Fruit fly (Drosophila melanogaster) whole organism, embryonic: ENCODE results near the gene CG6168.

ENCODE experiments used
- Asciz ChIP-seq: fragments of 200-800 bp; sonication (Bioruptor generic); optimal IDR thresholded peaks from 2 replicates; lab custom pipeline; 2017; ENCODE audit warnings: missing biosample characterization, mild to moderate bottlenecking, missing genetic modification characterization, missing genetic modification reagents
- B-H1 ChIP-seq: fragments of 200-800 bp; sonication (Bioruptor generic); IDR thresholded peaks from 3 replicates; pipeline ENCODE4 v1.3.6; 2022; ENCODE audit warnings: missing biosample characterization, missing genetic modification characterization
- Bteb2 ChIP-seq: fragments of 200-800 bp; sonication (Bioruptor generic); optimal IDR thresholded peaks from 2 replicates; lab custom pipeline; 2016; ENCODE audit warnings: missing biosample characterization, missing genetic modification characterization
- CG10267 ChIP-seq: fragments of 200-800 bp; sonication (Bioruptor generic); optimal IDR thresholded peaks from 2 replicates; lab custom pipeline; 2018; ENCODE audit warnings: missing biosample characterization, mild to moderate bottlenecking, missing genetic modification characterization, moderate library complexity
- CG11504 ChIP-seq: fragments of 200-800 bp; sonication (Bioruptor generic); optimal IDR thresholded peaks from 3 replicates; lab custom pipeline; 2019; ENCODE audit warnings: missing biosample characterization, mild to moderate bottlenecking, missing genetic modification characterization, moderate library complexity
- CG1603 ChIP-seq: fragments of 200-800 bp; sonication (Bioruptor generic); optimal IDR thresholded peaks from 2 replicates; lab custom pipeline; 2019; ENCODE audit warnings: missing biosample characterization, mild to moderate bottlenecking, missing genetic modification characterization, moderate library complexity
- CG4424 ChIP-seq: fragments of 200-800 bp; sonication (Bioruptor generic); optimal IDR thresholded peaks from 3 replicates; lab custom pipeline; 2016; ENCODE audit warnings: missing biosample characterization, missing genetic modification characterization
- CG6175 ChIP-seq: fragments of 200-800 bp; sonication (Bioruptor generic); IDR thresholded peaks from 3 replicates; pipeline ENCODE4 v1.3.6; 2022; ENCODE audit warnings: missing biosample characterization, missing genetic modification characterization
- CG6683 ChIP-seq: fragments of 200-800 bp; sonication (Bioruptor generic); optimal IDR thresholded peaks from 2 replicates; lab custom pipeline; 2017; ENCODE audit warnings: missing biosample characterization, mild to moderate bottlenecking, missing genetic modification characterization, missing genetic modification reagents
- CG6689 ChIP-seq: fragments of 200-800 bp; sonication (Bioruptor generic); IDR thresholded peaks from 2 replicates; pipeline ENCODE4 v1.3.6; 2022; ENCODE audit warnings: missing biosample characterization, missing genetic modification characterization
- CG6813 ChIP-seq: fragments of 200-800 bp; sonication (Bioruptor generic); optimal IDR thresholded peaks from 2 replicates; lab custom pipeline; 2017; ENCODE audit warnings: missing biosample characterization, missing genetic modification characterization, mild to moderate bottlenecking, moderate library complexity, missing genetic modification reagents
- CG7745 ChIP-seq: fragments of 200-800 bp; sonication (Bioruptor generic); optimal IDR thresholded peaks from 2 replicates; lab custom pipeline; 2018; ENCODE audit warnings: missing biosample characterization, mild to moderate bottlenecking, missing genetic modification characterization, moderate library complexity
- CG8290 ChIP-seq, 3 experiments: fragments of 200-800 bp; sonication (Bioruptor generic); optimal IDR thresholded peaks; 2 replicates each; lab custom pipeline; 2016 to 2019; ENCODE audit warnings: missing biosample characterization in 3 of 3, missing genetic modification characterization in 3 of 3, mild to moderate bottlenecking in 2 of 3, moderate library complexity in 1 of 3
- CG8765 ChIP-seq: fragments of 200-800 bp; sonication (Bioruptor generic); IDR thresholded peaks from 2 replicates; pipeline ENCODE4 v1.3.6; 2022; ENCODE audit warnings: missing biosample characterization, missing genetic modification characterization
- CG9437 ChIP-seq: fragments of 200-800 bp; sonication (Bioruptor generic); optimal IDR thresholded peaks from 2 replicates; lab custom pipeline; 2018; ENCODE audit warnings: missing biosample characterization, mild to moderate bottlenecking, missing genetic modification characterization
- CG9797 ChIP-seq: fragments of 200-800 bp; sonication (Bioruptor generic); optimal IDR thresholded peaks from 3 replicates; lab custom pipeline; 2018; ENCODE audit warnings: missing biosample characterization, mild to moderate bottlenecking, missing genetic modification characterization
- Camta ChIP-seq: fragments of 200-800 bp; sonication (Bioruptor generic); optimal IDR thresholded peaks from 2 replicates; lab custom pipeline; 2016; ENCODE audit warnings: missing biosample characterization, missing genetic modification characterization
- Dip3 ChIP-seq: fragments of 200-800 bp; sonication (Bioruptor generic); optimal IDR thresholded peaks from 3 replicates; lab custom pipeline; 2016; ENCODE audit warnings: missing biosample characterization, missing genetic modification characterization
- Dll ChIP-seq: fragments of 200-800 bp; sonication (Bioruptor generic); IDR thresholded peaks from 4 replicates; pipeline ENCODE4 v1.3.6; 2022; ENCODE audit warnings: missing biosample characterization, missing genetic modification characterization; ENCODE audit not compliant: partially characterized antibody
- Dp ChIP-seq: fragments of 200-800 bp; sonication (Bioruptor generic); optimal IDR thresholded peaks from 2 replicates; lab custom pipeline; 2018; ENCODE audit warnings: missing biosample characterization, mild to moderate bottlenecking, missing genetic modification characterization, moderate library complexity
- Fer3 ChIP-seq: fragments of 200-800 bp; sonication (Bioruptor generic); optimal IDR thresholded peaks from 2 replicates; lab custom pipeline; 2018; ENCODE audit warnings: missing biosample characterization, mild to moderate bottlenecking, missing genetic modification characterization, moderate library complexity
- Hr39 ChIP-seq: fragments of >200 bp; optimal IDR thresholded peaks from 2 replicates; lab custom pipeline; 2017
- Hr51 ChIP-seq, 2 experiments: fragments of 200-800 bp; sonication (Bioruptor generic); optimal IDR thresholded peaks; 2 replicates in 1 of 2; 3 replicates in 1 of 2; lab custom pipeline; 2016 to 2018; ENCODE audit warnings: missing biosample characterization in 2 of 2, missing genetic modification characterization in 2 of 2, mild to moderate bottlenecking in 1 of 2, moderate library complexity in 1 of 2
- Meics ChIP-seq: fragments of 200-800 bp; sonication (Bioruptor generic); optimal IDR thresholded peaks from 2 replicates; lab custom pipeline; 2017; ENCODE audit warnings: missing biosample characterization, mild to moderate bottlenecking, missing genetic modification characterization
- Nf-YB ChIP-seq: fragments of 200-800 bp; sonication (Bioruptor generic); optimal IDR thresholded peaks from 3 replicates; lab custom pipeline; 2019; ENCODE audit warnings: missing biosample characterization, mild to moderate bottlenecking, missing genetic modification characterization, moderate library complexity
- Oli ChIP-seq: fragments of 200-800 bp; sonication (Bioruptor generic); optimal IDR thresholded peaks from 2 replicates; lab custom pipeline; 2018; ENCODE audit warnings: missing biosample characterization, mild to moderate bottlenecking, missing genetic modification characterization, moderate library complexity
- PHDP ChIP-seq: fragments of 200-800 bp; sonication (Bioruptor generic); optimal IDR thresholded peaks from 3 replicates; lab custom pipeline; 2018; ENCODE audit warnings: missing biosample characterization, mild to moderate bottlenecking, missing genetic modification characterization, moderate library complexity
- Sin3A ChIP-seq: fragments of >200 bp; optimal IDR thresholded peaks from 2 replicates; lab custom pipeline; 2018
- Usf ChIP-seq: fragments of 200-800 bp; sonication (Bioruptor generic); optimal IDR thresholded peaks from 2 replicates; lab custom pipeline; 2017; ENCODE audit warnings: missing genotype, missing biosample characterization, missing genetic modification characterization
- al ChIP-seq: fragments of 200-800 bp; sonication (Bioruptor generic); IDR thresholded peaks from 2 replicates; pipeline ENCODE4 v1.3.6; 2022; ENCODE audit warnings: missing biosample characterization, missing genetic modification characterization
- ase ChIP-seq: fragments of 200-800 bp; sonication (Bioruptor generic); IDR thresholded peaks from 3 replicates; pipeline ENCODE4 v1.3.6; 2022; ENCODE audit warnings: missing biosample characterization, missing genetic modification characterization
- da ChIP-seq: fragments of 200-800 bp; sonication (Bioruptor generic); optimal IDR thresholded peaks from 2 replicates; lab custom pipeline; 2016; ENCODE audit warnings: missing biosample characterization, missing genetic modification characterization
- danr ChIP-seq: fragments of 200-800 bp; sonication (Bioruptor generic); IDR thresholded peaks from 2 replicates; pipeline ENCODE4 v1.3.6; 2022; ENCODE audit warnings: missing biosample characterization, missing genetic modification characterization
- dm ChIP-seq: fragments of 200-800 bp; sonication (Bioruptor generic); optimal IDR thresholded peaks from 3 replicates; lab custom pipeline; 2016; ENCODE audit warnings: missing biosample characterization, missing genetic modification characterization
- dmrt99B ChIP-seq: fragments of 200-800 bp; sonication (Bioruptor generic); optimal IDR thresholded peaks from 2 replicates; lab custom pipeline; 2018; ENCODE audit warnings: missing biosample characterization, mild to moderate bottlenecking, missing genetic modification characterization, moderate library complexity
- fd96Cb ChIP-seq: fragments of 200-800 bp; sonication (Bioruptor generic); optimal IDR thresholded peaks from 2 replicates; lab custom pipeline; 2018; ENCODE audit warnings: missing biosample characterization, mild to moderate bottlenecking, missing genetic modification characterization, moderate library complexity
- fru ChIP-seq: fragments of >200 bp; optimal IDR thresholded peaks from 2 replicates; lab custom pipeline; 2017
- gem ChIP-seq: fragments of 200-800 bp; sonication (Bioruptor generic); optimal IDR thresholded peaks from 2 replicates; lab custom pipeline; 2019; ENCODE audit warnings: missing biosample characterization, mild to moderate bottlenecking, missing genetic modification characterization, moderate library complexity
- gt ChIP-seq: fragments of 200-800 bp; sonication (Bioruptor generic); IDR thresholded peaks from 2 replicates; pipeline ENCODE4 v1.3.6; 2022; ENCODE audit warnings: missing biosample characterization, missing genetic modification characterization
- kay ChIP-seq: fragments of 200-800 bp; sonication (Bioruptor generic); optimal IDR thresholded peaks from 2 replicates; lab custom pipeline; 2016; ENCODE audit warnings: missing biosample characterization, missing genetic modification characterization
- luna ChIP-seq: fragments of 200-800 bp; sonication (Bioruptor generic); optimal IDR thresholded peaks from 2 replicates; lab custom pipeline; 2016; ENCODE audit warnings: missing biosample characterization, missing genetic modification characterization
- mld ChIP-seq: fragments of 200-800 bp; sonication (Bioruptor generic); IDR thresholded peaks from 3 replicates; pipeline ENCODE4 v1.3.6; 2022; ENCODE audit warnings: missing biosample characterization, missing genetic modification characterization; ENCODE audit not compliant: partially characterized antibody
- nerfin-2 ChIP-seq: fragments of 200-800 bp; sonication (Bioruptor generic); IDR thresholded peaks from 2 replicates; pipeline ENCODE4 v1.3.6; 2022; ENCODE audit warnings: missing biosample characterization, missing genetic modification characterization; ENCODE audit not compliant: partially characterized antibody
- org-1 ChIP-seq: fragments of 200-800 bp; sonication (Bioruptor generic); optimal IDR thresholded peaks from 2 replicates; lab custom pipeline; 2017; ENCODE audit warnings: missing biosample characterization, missing genetic modification characterization
- pita ChIP-seq: fragments of 200-800 bp; sonication (Bioruptor generic); optimal IDR thresholded peaks from 2 replicates; lab custom pipeline; 2017; ENCODE audit warnings: missing biosample characterization, mild to moderate bottlenecking, missing genetic modification characterization
- pnt ChIP-seq: fragments of 200-800 bp; sonication (Bioruptor generic); optimal IDR thresholded peaks from 3 replicates; lab custom pipeline; 2016; ENCODE audit warnings: missing biosample characterization, missing genetic modification characterization
- pzg ChIP-seq: fragments of 200-800 bp; sonication (Bioruptor generic); optimal IDR thresholded peaks from 3 replicates; lab custom pipeline; 2018; ENCODE audit warnings: missing biosample characterization, mild to moderate bottlenecking, missing genetic modification characterization, moderate library complexity
- seq ChIP-seq: fragments of 200-800 bp; sonication (Bioruptor generic); IDR thresholded peaks from 2 replicates; pipeline ENCODE4 v1.3.6; 2022; ENCODE audit warnings: missing biosample characterization, missing genetic modification characterization
- sr ChIP-seq: fragments of 200-800 bp; sonication (Bioruptor generic); IDR thresholded peaks from 3 replicates; pipeline ENCODE4 v1.3.6; 2022; ENCODE audit warnings: missing biosample characterization, missing genetic modification characterization
- vnd ChIP-seq: fragments of 200-800 bp; sonication (Bioruptor generic); IDR thresholded peaks from 3 replicates; pipeline ENCODE4 v1.3.6; 2022; ENCODE audit warnings: missing biosample characterization, missing genetic modification characterization; ENCODE audit not compliant: partially characterized antibody
- z ChIP-seq: fragments of 200-800 bp; sonication (Bioruptor generic); IDR thresholded peaks from 3 replicates; pipeline ENCODE4 v1.3.6; 2022; ENCODE audit warnings: missing biosample characterization, missing genetic modification characterization

Gene CG6168

DNA sequence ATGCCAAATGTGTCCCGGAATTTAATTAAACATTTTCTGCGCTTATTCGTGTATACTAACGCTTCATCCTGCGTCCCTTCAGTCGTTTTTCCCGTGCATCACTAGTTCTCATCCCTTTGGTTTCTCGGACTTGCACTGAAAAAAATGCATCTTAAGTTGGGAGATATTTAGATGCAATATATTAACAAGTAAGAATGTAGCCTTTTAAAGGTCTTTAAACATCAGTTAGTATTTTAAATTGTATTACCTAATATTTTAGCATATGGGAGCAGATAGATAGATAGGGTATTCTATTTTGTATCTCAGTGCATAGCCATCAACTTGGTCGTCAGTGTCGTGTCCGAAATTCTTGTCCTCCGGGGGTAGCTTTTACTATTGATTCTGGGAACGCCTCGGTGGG is 12.5 kb upstream of the CG6168 start (continued):
- TF ChIP-seq gem (tag; lab: Kevin White, UChicago) = peak; percentile 76
- peak; percentile 52 for TF ChIP-seq Oli (tag; lab: Kevin White, UChicago)
- TF ChIP-seq CG6683 (GFP tag; lab: Kevin White, UChicago) = no peak
- peak; percentile 42 for TF ChIP-seq dmrt99B (tag; lab: Kevin White, UChicago)
- peak; percentile 11 for TF ChIP-seq pnt (GFP tag; lab: Kevin White, UChicago)
- TF ChIP-seq CG8290 (GFP tag; optimal IDR thresholded peaks at IDR 0.05; lab: Kevin White, UChicago) = no peak
- TF ChIP-seq CG8290 (tag; optimal IDR thresholded peaks at IDR 0.05; lab: Kevin White, UChicago) = peak in 1 of 2 experiments; percentile 15
- no peak for TF ChIP-seq Dll (GFP tag; lab: Robert Waterston, UW)
- no peak for TF ChIP-seq mld
- no peak for TF ChIP-seq gt (GFP tag; lab: Robert Waterston, UW)
- TF ChIP-seq Camta (GFP tag; lab: Kevin White, UChicago) = peak; percentile 37
- no peak for TF ChIP-seq danr
- no peak for TF ChIP-seq CG6813 (GFP tag; lab: Kevin White, UChicago)
- TF ChIP-seq Usf = no peak
- TF ChIP-seq CG11504 (tag; lab: Kevin White, UChicago) = peak; percentile 71
- TF ChIP-seq PHDP (tag; lab: Kevin White, UChicago) = peak; percentile 53
- TF ChIP-seq Dip3 (GFP tag; lab: Kevin White, UChicago) = no peak
- TF ChIP-seq CG6689 = peak; percentile 54
- no peak for TF ChIP-seq Dp (GFP tag; lab: Kevin White, UChicago)
- no peak for TF ChIP-seq kay (GFP tag; lab: Kevin White, UChicago)
- TF ChIP-seq Asciz (GFP tag; lab: Kevin White, UChicago) = peak; percentile 53
- TF ChIP-seq seq (GFP tag; lab: Robert Waterston, UW) = no peak
- TF ChIP-seq luna = no peak
- peak; percentile 62 for TF ChIP-seq CG10267 (tag; lab: Kevin White, UChicago)
- TF ChIP-seq pzg (GFP tag; lab: Kevin White, UChicago) = no peak
- no peak for TF ChIP-seq Sin3A (lab: Kevin White, UChicago)
- TF ChIP-seq Meics = no peak
- no peak for TF ChIP-seq CG7745 (tag; lab: Kevin White, UChicago)
- peak; percentile 20 for TF ChIP-seq CG9437
- no peak for TF ChIP-seq da (GFP tag; lab: Kevin White, UChicago)
- no peak for TF ChIP-seq CG6175
- 0 out of 3 replicates have a peak, but pooled peaks have one; percentile 21 for TF ChIP-seq ase (GFP tag; lab: Robert Waterston, UW)
- peak; percentile 5 for TF ChIP-seq Nf-YB (GFP tag; lab: Kevin White, UChicago)
- TF ChIP-seq CG9797 = no peak
- no peak for TF ChIP-seq sr (GFP tag; lab: Robert Waterston, UW)
- peak; percentile 21 for TF ChIP-seq org-1 (GFP tag; lab: Kevin White, UChicago)
- TF ChIP-seq pita (GFP tag; lab: Kevin White, UChicago) = no peak
- TF ChIP-seq Hr51 (GFP tag; optimal IDR thresholded peaks at IDR 0.05; lab: Kevin White, UChicago) = peak; percentile 12 to 45
- TF ChIP-seq vnd (GFP tag; lab: Robert Waterston, UW) = no peak
- no peak for TF ChIP-seq Bteb2 (GFP tag; lab: Kevin White, UChicago)
- no peak for TF ChIP-seq fru (lab: Kevin White, UChicago)
- TF ChIP-seq dm (GFP tag; lab: Kevin White, UChicago) = no peak
- TF ChIP-seq fd96Cb (tag; lab: Kevin White, UChicago) = peak; percentile 65
- TF ChIP-seq CG4424 (GFP tag; lab: Kevin White, UChicago) = peak; percentile 46
- no peak for TF ChIP-seq nerfin-2 (GFP tag; lab: Robert Waterston, UW)
- TF ChIP-seq B-H1 = no peak; the same call in 2 of the 3 replicates
- no peak for TF ChIP-seq z
- TF ChIP-seq Fer3 (tag; lab: Kevin White, UChicago) = no peak
- TF ChIP-seq CG1603 (tag; lab: Kevin White, UChicago) = peak; percentile 72
- no peak for TF ChIP-seq al (GFP tag; lab: Robert Waterston, UW)
- TF ChIP-seq CG8765 = peak; percentile 59
- no peak for TF ChIP-seq Hr39 (lab: Kevin White, UChicago)
